Fruit fly (Drosophila melanogaster) whole organism, pupa: ENCODE data around the gene CG8036.

Experiments used
- CG10348 ChIP-seq: fragments of 200-800 bp; sonication (Bioruptor generic); IDR thresholded peaks from 2 replicates; pipeline ENCODE4 v1.3.6; 2022; ENCODE audit warnings: missing biosample characterization, missing genetic modification characterization
- CG12605 ChIP-seq: fragments of 200-800 bp; sonication (Bioruptor generic); IDR thresholded peaks from 2 replicates; pipeline ENCODE4 v1.3.6; 2022; ENCODE audit warnings: missing biosample characterization, missing genetic modification characterization
- CG13204 ChIP-seq: fragments of 200-800 bp; sonication (Bioruptor generic); optimal IDR thresholded peaks from 2 replicates; lab custom pipeline; 2018; ENCODE audit warnings: missing biosample characterization, mild to moderate bottlenecking, missing genetic modification characterization, moderate library complexity
- CG14655 ChIP-seq: fragments of 200-800 bp; sonication (Bioruptor generic); optimal IDR thresholded peaks from 3 replicates; lab custom pipeline; 2017; ENCODE audit warnings: mild to moderate bottlenecking, missing biosample characterization, missing genetic modification reagents, missing genetic modification characterization
- CG15710 ChIP-seq: fragments of 200-800 bp; sonication (Bioruptor generic); optimal IDR thresholded peaks from 2 replicates; lab custom pipeline; 2018; ENCODE audit warnings: missing biosample characterization, mild to moderate bottlenecking, missing genetic modification characterization, moderate library complexity
- CG17806 ChIP-seq: fragments of 200-800 bp; sonication (Bioruptor generic); optimal IDR thresholded peaks from 2 replicates; lab custom pipeline; 2018; ENCODE audit warnings: missing biosample characterization, mild to moderate bottlenecking, missing genetic modification characterization, moderate library complexity
- CG32121 ChIP-seq: fragments of 200-800 bp; sonication (Bioruptor generic); IDR thresholded peaks from 2 replicates; pipeline ENCODE4 v1.3.6; 2022; ENCODE audit warnings: missing biosample characterization, missing genetic modification characterization
- CG34367 ChIP-seq: fragments of 200-800 bp; sonication (Bioruptor generic); optimal IDR thresholded peaks from 2 replicates; lab custom pipeline; 2018; ENCODE audit warnings: missing biosample characterization, mild to moderate bottlenecking, missing genetic modification characterization
- CG4496 ChIP-seq: fragments of 200-800 bp; sonication (Bioruptor generic); IDR thresholded peaks from 3 replicates; pipeline ENCODE4 v1.3.6; 2022; ENCODE audit warnings: missing biosample characterization, missing genetic modification characterization
- CG8159 ChIP-seq: fragments of 200-800 bp; sonication (Bioruptor generic); optimal IDR thresholded peaks from 3 replicates; lab custom pipeline; 2018; ENCODE audit warnings: missing biosample characterization, mild to moderate bottlenecking, missing genetic modification characterization, moderate library complexity
- CG8301 ChIP-seq: fragments of 200-800 bp; sonication (Bioruptor generic); optimal IDR thresholded peaks from 2 replicates; lab custom pipeline; 2018; ENCODE audit warnings: missing biosample characterization, mild to moderate bottlenecking, missing genetic modification characterization
- CG9948 ChIP-seq: fragments of 200-800 bp; sonication (Bioruptor generic); optimal IDR thresholded peaks from 2 replicates; lab custom pipeline; 2018; ENCODE audit warnings: missing biosample characterization, mild to moderate bottlenecking, missing genetic modification characterization, moderate library complexity
- D1 ChIP-seq: fragments of 200-800 bp; sonication (Bioruptor generic); optimal IDR thresholded peaks from 2 replicates; lab custom pipeline; 2018; ENCODE audit warnings: missing biosample characterization, mild to moderate bottlenecking, missing genetic modification characterization, moderate library complexity
- EcR ChIP-seq: fragments of 200-800 bp; sonication (Bioruptor generic); optimal IDR thresholded peaks from 3 replicates; lab custom pipeline; 2019; ENCODE audit warnings: missing biosample characterization, missing genetic modification characterization, mild to moderate bottlenecking, moderate library complexity, missing genetic modification reagents
- Ets98B ChIP-seq: fragments of 200-800 bp; sonication (Bioruptor generic); IDR thresholded peaks from 2 replicates; pipeline ENCODE4 v1.3.6; 2022; ENCODE audit warnings: missing biosample characterization, missing genetic modification characterization
- Pif1A ChIP-seq: fragments of 200-800 bp; sonication (Bioruptor generic); optimal IDR thresholded peaks from 3 replicates; lab custom pipeline; 2016; ENCODE audit warnings: missing biosample characterization, missing genetic modification characterization
- Pif1B ChIP-seq: fragments of 200-800 bp; sonication (Bioruptor generic); optimal IDR thresholded peaks from 3 replicates; lab custom pipeline; 2016; ENCODE audit warnings: missing biosample characterization, missing genetic modification characterization
- Snoo ChIP-seq: fragments of 200-800 bp; sonication (Bioruptor generic); optimal IDR thresholded peaks from 3 replicates; lab custom pipeline; 2017; ENCODE audit warnings: missing biosample characterization, mild to moderate bottlenecking, missing genetic modification characterization, inconsistent platforms
- fd96Ca ChIP-seq: fragments of 200-800 bp; sonication (Bioruptor generic); IDR thresholded peaks from 3 replicates; pipeline ENCODE4 v1.3.6; 2022; ENCODE audit warnings: missing biosample characterization, missing genetic modification characterization
- gl ChIP-seq: fragments of 200-800 bp; sonication (Bioruptor generic); optimal IDR thresholded peaks from 2 replicates; lab custom pipeline; 2018; ENCODE audit warnings: missing biosample characterization, mild to moderate bottlenecking, missing genetic modification characterization
- rn ChIP-seq: fragments of 200-800 bp; sonication (Bioruptor generic); IDR thresholded peaks from 2 replicates; pipeline ENCODE4 v1.3.6; 2022; ENCODE audit warnings: missing biosample characterization, missing genetic modification characterization

CG8036 gene

DNA sequence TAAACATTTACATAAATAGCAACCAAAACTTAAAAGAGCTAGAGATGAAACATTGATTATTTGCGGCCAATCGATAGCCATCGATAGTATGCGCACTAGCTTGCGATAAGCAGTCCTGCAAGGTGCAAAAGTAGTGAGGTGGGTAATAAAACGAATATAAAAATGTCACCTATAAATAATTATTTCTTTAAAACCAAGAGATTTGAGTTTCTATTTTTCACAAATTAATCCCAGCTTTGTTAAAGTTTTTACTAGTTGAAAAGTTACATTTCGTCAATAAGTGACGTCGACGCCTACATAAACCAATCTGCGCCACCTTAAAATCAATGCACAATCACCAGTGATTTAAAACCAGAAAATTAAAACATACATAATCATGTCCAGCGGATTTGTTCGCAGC is 16.9 kb upstream of the CG8036 start, which contains the start of the genes Mkk4 and SLIRP2:
Gene Mkk4 (minus strand): TSS at position 56 of the 400 bp plus-strand sequence.
Gene SLIRP2 (plus strand): TSS at position 344 of the 400 bp plus-strand sequence.
- TF ChIP-seq CG17806 (peak; percentile 99), CG15710 (peak; percentile 99), CG34367 (tag; lab: Kevin White, UChicago) (peak; percentile 99), CG4496 (GFP tag; lab: Robert Waterston, UW) (peak; percentile 99), fd96Ca (GFP tag; lab: Robert Waterston, UW) (peak; percentile 99), Ets98B (peak; percentile 99), Pif1B (GFP tag; lab: Kevin White, UChicago) (peak; percentile 99), CG10348 (GFP tag; lab: Robert Waterston, UW) (peak; percentile 93), Snoo (tag; lab: Kevin White, UChicago) (peak; percentile 97), CG9948 (tag; lab: Kevin White, UChicago) (peak; percentile 98), gl (tag; lab: Kevin White, UChicago) (peak; percentile 93), Pif1A (GFP tag; lab: Kevin White, UChicago) (peak; percentile 99), CG32121 (GFP tag; lab: Robert Waterston, UW) (peak; percentile 98), CG13204 (no peak), CG12605 (peak; percentile 98), CG8301 (peak; percentile 99), CG8159 (peak; percentile 99), EcR (GFP tag; lab: Kevin White, UChicago) (peak; percentile 50), D1 (tag; lab: Kevin White, UChicago) (no peak), rn (peak; percentile 97), CG14655 (GFP tag; lab: Kevin White, UChicago) (peak; percentile 99)

DNA sequence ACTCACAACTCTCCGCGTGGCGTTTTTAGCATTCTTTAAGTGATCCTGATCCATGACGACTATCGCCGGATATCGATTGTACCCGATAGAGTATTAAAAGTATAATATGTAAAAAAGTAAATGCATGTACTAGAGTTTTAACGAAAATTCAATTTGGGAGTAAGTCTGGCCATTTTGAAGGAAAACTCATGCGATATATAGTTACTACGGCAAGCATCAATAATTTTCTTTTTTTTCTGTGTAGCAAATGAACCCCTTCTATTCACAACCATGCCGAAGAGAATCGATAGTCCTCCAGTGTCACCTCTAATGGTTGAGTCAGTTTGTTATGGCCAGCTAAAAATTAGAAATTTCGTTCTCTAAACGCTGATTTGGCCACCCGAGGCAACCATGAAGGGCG is 14.9 kb upstream of the CG8036 start, which contains the start of the genes Sys1 and Dhod:
Gene Sys1 (plus strand): TSS at position 91 of the 400 bp plus-strand sequence.
Gene Dhod (minus strand): TSS at position 186 of the 400 bp plus-strand sequence.
- TF ChIP-seq CG34367 (tag; lab: Kevin White, UChicago) (no peak), Pif1A (GFP tag; lab: Kevin White, UChicago) (peak; percentile 83), Ets98B (peak; percentile 70), CG8301 (peak; percentile 50), CG9948 (tag; lab: Kevin White, UChicago) (peak; percentile 25), CG32121 (GFP tag; lab: Robert Waterston, UW) (peak; percentile 70), CG15710 (peak; percentile 53), Pif1B (GFP tag; lab: Kevin White, UChicago) (peak; percentile 65), CG10348 (GFP tag; lab: Robert Waterston, UW) (no peak), CG17806 (peak; percentile 61), CG14655 (GFP tag; lab: Kevin White, UChicago) (peak; percentile 54), gl (tag; lab: Kevin White, UChicago) (no peak), rn (peak; percentile 59; the same call in 1 of the 2 replicates), CG12605 (no peak; the same call in 1 of the 2 replicates), CG8159 (peak; percentile 38), CG4496 (GFP tag; lab: Robert Waterston, UW) (peak; percentile 91), fd96Ca (GFP tag; lab: Robert Waterston, UW) (peak; percentile 69; the same call in 2 of the 3 replicates), CG13204 (no peak), D1 (tag; lab: Kevin White, UChicago) (no peak), Snoo (tag; lab: Kevin White, UChicago) (peak; percentile 33), EcR (GFP tag; lab: Kevin White, UChicago) (no peak)
- TF ChIP-seq, all 21 proteins: peak for 14

DNA sequence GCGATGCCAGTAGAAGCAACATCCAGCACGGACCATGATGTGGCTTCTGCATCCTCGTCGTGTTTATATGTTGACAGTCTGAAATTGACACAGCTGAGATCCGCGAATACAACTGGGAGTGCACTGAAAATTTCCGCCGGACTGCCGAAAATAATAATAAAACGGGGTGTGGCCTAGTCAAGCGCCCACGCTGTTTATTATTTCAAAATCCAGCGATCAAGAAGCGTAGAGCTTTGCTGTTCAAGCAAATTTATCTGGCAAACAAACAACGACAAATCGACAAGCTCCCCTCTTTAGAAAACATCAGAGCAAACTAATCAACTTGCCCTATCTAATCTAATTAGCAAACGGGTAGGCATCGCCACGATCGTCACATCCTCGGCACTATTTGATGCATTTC is 13.6 kb upstream of the CG8036 start:
- TF ChIP-seq CG9948 (tag; lab: Kevin White, UChicago) (no peak), CG17806 (no peak), fd96Ca (GFP tag; lab: Robert Waterston, UW) (no peak), rn (no peak), CG8159 (no peak), Pif1B (GFP tag; lab: Kevin White, UChicago) (no peak), Snoo (tag; lab: Kevin White, UChicago) (no peak), gl (tag; lab: Kevin White, UChicago) (no peak), CG4496 (GFP tag; lab: Robert Waterston, UW) (no peak), CG8301 (no peak)

DNA sequence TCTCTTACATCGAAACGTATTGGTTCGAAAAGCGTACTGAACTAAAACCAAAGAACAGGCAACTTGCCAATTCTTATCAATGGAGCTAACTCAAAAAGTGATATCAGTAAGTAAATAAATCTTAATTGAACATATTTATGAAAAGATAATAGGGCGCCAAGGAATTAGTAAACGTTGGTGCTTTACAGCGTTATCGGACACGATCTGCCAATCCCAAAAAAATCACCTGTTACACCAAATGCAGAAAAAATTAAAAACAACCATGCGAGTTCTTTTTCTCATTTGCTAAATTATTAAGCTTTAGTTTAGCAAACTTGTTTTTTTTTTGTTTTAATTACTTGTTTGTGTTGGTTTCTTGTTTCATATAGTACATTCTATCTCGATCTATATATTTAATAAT is 13.0 kb upstream of the CG8036 start, which contains the start of gene CG42489:
Gene CG42489 (minus strand): TSS at position 101 of the 400 bp plus-strand sequence.
- TF ChIP-seq EcR (GFP tag; lab: Kevin White, UChicago) = no peak
- no peak for TF ChIP-seq CG9948 (tag; lab: Kevin White, UChicago)
- TF ChIP-seq fd96Ca (GFP tag; lab: Robert Waterston, UW) = no peak

DNA sequence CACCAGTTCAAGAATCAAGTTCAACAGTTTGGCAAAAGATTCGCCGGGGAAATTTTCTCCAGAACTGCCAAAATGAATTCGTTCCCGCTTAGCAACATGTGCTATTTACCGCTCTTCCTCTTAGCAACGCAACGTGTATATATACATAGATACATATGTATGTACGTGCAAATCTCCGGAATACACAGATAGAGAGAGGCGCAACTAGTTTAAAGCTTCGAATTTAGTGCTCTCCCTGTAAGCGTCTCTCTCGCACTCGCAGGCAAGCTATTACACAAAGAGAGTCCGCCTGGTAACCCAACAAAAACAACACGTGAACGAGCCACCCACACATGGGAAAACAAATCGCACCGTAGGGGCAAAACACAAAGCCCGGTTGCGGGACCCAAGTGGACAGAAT is 9.0 kb upstream of the CG8036 start:
- TF ChIP-seq CG32121 (GFP tag; lab: Robert Waterston, UW) = no peak
- peak; percentile 7 for TF ChIP-seq EcR (GFP tag; lab: Kevin White, UChicago)
- no peak for TF ChIP-seq CG17806
- no peak for TF ChIP-seq Snoo (tag; lab: Kevin White, UChicago)
- TF ChIP-seq CG10348 (GFP tag; lab: Robert Waterston, UW) = no peak
- 0 out of 2 replicates have a peak, but pooled peaks have one; percentile 42 for TF ChIP-seq CG12605
- TF ChIP-seq CG13204 = no peak
- no peak for TF ChIP-seq CG4496 (GFP tag; lab: Robert Waterston, UW)
- no peak for TF ChIP-seq CG15710
- no peak for TF ChIP-seq CG8301
- TF ChIP-seq CG14655 (GFP tag; lab: Kevin White, UChicago) = no peak
- TF ChIP-seq gl (tag; lab: Kevin White, UChicago) = no peak
- no peak for TF ChIP-seq CG9948 (tag; lab: Kevin White, UChicago)
- no peak for TF ChIP-seq D1 (tag; lab: Kevin White, UChicago)
- peak; percentile 23; the same call in 1 of the 2 replicates for TF ChIP-seq Ets98B
- TF ChIP-seq Pif1B (GFP tag; lab: Kevin White, UChicago) = no peak
- no peak for TF ChIP-seq CG34367 (tag; lab: Kevin White, UChicago)
- TF ChIP-seq CG8159 = no peak
- peak; percentile 32; the same call in 1 of the 3 replicates for TF ChIP-seq fd96Ca (GFP tag; lab: Robert Waterston, UW)
- TF ChIP-seq, all 21 proteins: peak for 4
